Worm (Caenorhabditis elegans): Measurements from ENCODE around the gene srh-171.

ce11 chrV:19986213-19986612, 20.7 kb downstream of the srh-171 start, which contains the start of gene clec-260:
- TF ChIP-seq lin-14 (GFP tag; optimal IDR thresholded peaks at IDR 0.05) (no peak), lin-39 (tag; optimal IDR thresholded peaks at IDR 0.05) (no peak), nhr-12 (tag; optimal IDR thresholded peaks at IDR 0.05) (no peak), lir-3 (tag; optimal IDR thresholded peaks at IDR 0.05; ENCODE audit: poor library complexity) (no peak), unc-30 (tag; optimal IDR thresholded peaks at IDR 0.05) (no peak)
